Fruit fly (Drosophila melanogaster) whole organism, embryonic: ENCODE data around the gene CG10348.

ENCODE experiments used
- Ada2b ChIP-seq: fragments of 200-800 bp; sonication (Bioruptor generic); IDR thresholded peaks from 2 replicates; pipeline ENCODE4 v1.3.6; 2022; ENCODE audit warnings: missing biosample characterization, missing genetic modification characterization
- CG11695 ChIP-seq: fragments of 200-800 bp; sonication (Bioruptor generic); IDR thresholded peaks from 3 replicates; pipeline ENCODE4 v1.3.6; 2022; ENCODE audit warnings: missing biosample characterization, missing genetic modification characterization
- CG11723 ChIP-seq: fragments of 200-800 bp; sonication (Bioruptor generic); optimal IDR thresholded peaks from 2 replicates; lab custom pipeline; 2017; ENCODE audit warnings: missing biosample characterization, mild to moderate bottlenecking, missing genetic modification characterization
- CG13123 ChIP-seq: fragments of 200-800 bp; sonication (Bioruptor generic); optimal IDR thresholded peaks from 2 replicates; lab custom pipeline; 2016; ENCODE audit warnings: missing biosample characterization, missing genetic modification characterization
- CG13424 ChIP-seq: fragments of 200-800 bp; sonication (Bioruptor generic); optimal IDR thresholded peaks from 2 replicates; lab custom pipeline; 2019; ENCODE audit warnings: missing biosample characterization, mild to moderate bottlenecking, missing genetic modification characterization, moderate library complexity
- CG13624 ChIP-seq: fragments of 200-800 bp; sonication (Bioruptor generic); optimal IDR thresholded peaks from 2 replicates; lab custom pipeline; 2016; ENCODE audit warnings: missing biosample characterization, missing genetic modification characterization
- CG15073 ChIP-seq: fragments of 200-800 bp; sonication (Bioruptor generic); optimal IDR thresholded peaks from 2 replicates; lab custom pipeline; 2016; ENCODE audit warnings: missing biosample characterization, missing genetic modification characterization
- CG18262 ChIP-seq: fragments of 200-800 bp; optimal IDR thresholded peaks from 3 replicates; lab custom pipeline; 2019; ENCODE audit warnings: missing biosample characterization, mild to moderate bottlenecking, missing genetic modification characterization, moderate library complexity
- CG18599 ChIP-seq: fragments of 200-800 bp; sonication (Bioruptor generic); optimal IDR thresholded peaks from 3 replicates; lab custom pipeline; 2017; ENCODE audit warnings: missing biosample characterization, missing genetic modification characterization, mild to moderate bottlenecking, moderate library complexity, missing genetic modification reagents
- CG2120 ChIP-seq: fragments of 200-800 bp; sonication (Bioruptor generic); optimal IDR thresholded peaks from 3 replicates; lab custom pipeline; 2016; ENCODE audit warnings: missing biosample characterization, missing genetic modification characterization
- CG3065 ChIP-seq: fragments of 200-800 bp; sonication (Bioruptor generic); optimal IDR thresholded peaks from 2 replicates; lab custom pipeline; 2016; ENCODE audit warnings: missing biosample characterization, missing genetic modification characterization
- CG3281 ChIP-seq: fragments of 200-800 bp; sonication (Bioruptor generic); optimal IDR thresholded peaks from 3 replicates; lab custom pipeline; 2017; ENCODE audit warnings: missing biosample characterization, mild to moderate bottlenecking, missing genetic modification characterization
- CG7556 ChIP-seq: fragments of 200-800 bp; sonication (Bioruptor generic); optimal IDR thresholded peaks from 2 replicates; lab custom pipeline; 2017; ENCODE audit warnings: missing biosample characterization, mild to moderate bottlenecking, missing genetic modification characterization
- CG7839 ChIP-seq: fragments of 200-800 bp; sonication (Bioruptor generic); optimal IDR thresholded peaks from 3 replicates; lab custom pipeline; 2018; ENCODE audit warnings: missing biosample characterization, mild to moderate bottlenecking, missing genetic modification characterization, moderate library complexity
- CG8359 ChIP-seq: fragments of 200-800 bp; sonication (Bioruptor generic); optimal IDR thresholded peaks from 2 replicates; lab custom pipeline; 2017; ENCODE audit warnings: missing biosample characterization, mild to moderate bottlenecking, missing genetic modification characterization, borderline replicate concordance
- CG8478 ChIP-seq: fragments of >200 bp; optimal IDR thresholded peaks from 2 replicates; lab custom pipeline; 2018
- CG9932 ChIP-seq: fragments of 200-800 bp; sonication (Bioruptor generic); IDR thresholded peaks from 2 replicates; pipeline ENCODE4 v1.3.6; 2022; ENCODE audit warnings: missing biosample characterization, missing genetic modification characterization
- Dip3 ChIP-seq: fragments of 200-800 bp; sonication (Bioruptor generic); optimal IDR thresholded peaks from 3 replicates; lab custom pipeline; 2016; ENCODE audit warnings: missing biosample characterization, missing genetic modification characterization
- E2f1 ChIP-seq: fragments of 200-800 bp; sonication (Bioruptor generic); IDR thresholded peaks from 2 replicates; pipeline ENCODE4 v1.3.6; 2022; ENCODE audit warnings: missing biosample characterization, missing genetic modification characterization
- E2f2 ChIP-seq: fragments of 200-800 bp; sonication (Bioruptor generic); IDR thresholded peaks from 2 replicates; pipeline ENCODE4 v1.3.6; 2022; ENCODE audit warnings: missing biosample characterization, missing genetic modification characterization
- Ets65A ChIP-seq: fragments of 200-800 bp; sonication (Bioruptor generic); peaks from one replicate; lab custom pipeline; 2016; ENCODE audit warnings: missing biosample characterization, missing genetic modification characterization
- Fer1 ChIP-seq: fragments of 200-800 bp; sonication (Bioruptor generic); optimal IDR thresholded peaks from 2 replicates; lab custom pipeline; 2017; ENCODE audit warnings: missing biosample characterization, mild to moderate bottlenecking, missing genetic modification characterization
- HHEX ChIP-seq: fragments of 200-800 bp; sonication (Bioruptor generic); optimal IDR thresholded peaks from 3 replicates; lab custom pipeline; 2017; ENCODE audit warnings: missing biosample characterization, mild to moderate bottlenecking, missing genetic modification characterization, missing genetic modification reagents
- HLH3B ChIP-seq: fragments of 200-800 bp; sonication (Bioruptor generic); IDR thresholded peaks from 2 replicates; pipeline ENCODE4 v1.3.6; 2022; ENCODE audit warnings: missing biosample characterization, missing genetic modification characterization
- HLH54F ChIP-seq: fragments of 200-800 bp; sonication (Bioruptor generic); optimal IDR thresholded peaks from 3 replicates; lab custom pipeline; 2016; ENCODE audit warnings: missing biosample characterization, missing genetic modification characterization
- Lim3 ChIP-seq: fragments of 200-800 bp; sonication (Bioruptor generic); IDR thresholded peaks from 2 replicates; pipeline ENCODE4 v1.3.6; 2022; ENCODE audit warnings: missing biosample characterization, missing genetic modification characterization
- Meics ChIP-seq: fragments of 200-800 bp; sonication (Bioruptor generic); optimal IDR thresholded peaks from 2 replicates; lab custom pipeline; 2017; ENCODE audit warnings: missing biosample characterization, mild to moderate bottlenecking, missing genetic modification characterization
- Nf-YB ChIP-seq: fragments of 200-800 bp; sonication (Bioruptor generic); optimal IDR thresholded peaks from 3 replicates; lab custom pipeline; 2019; ENCODE audit warnings: missing biosample characterization, mild to moderate bottlenecking, missing genetic modification characterization, moderate library complexity
- Oaz ChIP-seq: fragments of 200-800 bp; sonication (Bioruptor generic); IDR thresholded peaks from 2 replicates; pipeline ENCODE4 v1.3.6; 2022; ENCODE audit warnings: missing biosample characterization, missing genetic modification characterization
- Pdp1 ChIP-seq, 2 experiments: fragments of 200-800 bp; sonication (Bioruptor generic); optimal IDR thresholded peaks; 3 replicates each; lab custom pipeline; 2016; ENCODE audit warnings: missing biosample characterization in 2 of 2, missing genetic modification characterization in 2 of 2, mild to moderate bottlenecking in 1 of 2, moderate library complexity in 1 of 2
- Ptx1 ChIP-seq: fragments of 200-800 bp; sonication (Bioruptor generic); IDR thresholded peaks from 2 replicates; pipeline ENCODE4 v1.3.6; 2022; ENCODE audit warnings: missing biosample characterization, missing genetic modification characterization
- Sox100B ChIP-seq: fragments of 200-800 bp; sonication (Bioruptor generic); optimal IDR thresholded peaks from 3 replicates; lab custom pipeline; 2018; ENCODE audit warnings: missing biosample characterization, mild to moderate bottlenecking, missing genetic modification characterization
- Taf1 ChIP-seq: fragments of 200-800 bp; sonication (Bioruptor generic); IDR thresholded peaks from 2 replicates; pipeline ENCODE4 v1.3.6; 2022; ENCODE audit warnings: missing biosample characterization, missing genetic modification characterization
- aop ChIP-seq: fragments of 200-800 bp; sonication (Bioruptor generic); IDR thresholded peaks from 2 replicates; pipeline ENCODE4 v1.3.6; 2022; ENCODE audit warnings: missing biosample characterization, missing genetic modification characterization
- cas ChIP-seq: fragments of 200-800 bp; sonication (Bioruptor generic); IDR thresholded peaks from 2 replicates; pipeline ENCODE4 v1.3.6; 2022; ENCODE audit warnings: missing biosample characterization, missing genetic modification characterization
- corto ChIP-seq: fragments of 200-800 bp; sonication (Bioruptor generic); optimal IDR thresholded peaks from 2 replicates; lab custom pipeline; 2016; ENCODE audit warnings: missing biosample characterization, mild to moderate bottlenecking, missing genetic modification characterization, moderate library complexity
- dimm ChIP-seq: fragments of 200-800 bp; sonication (Bioruptor generic); IDR thresholded peaks from 2 replicates; pipeline ENCODE4 v1.3.6; 2022; ENCODE audit warnings: missing biosample characterization, missing genetic modification characterization
- en ChIP-seq: fragments of 200-800 bp; sonication (Bioruptor generic); optimal IDR thresholded peaks from 2 replicates; lab custom pipeline; 2016; ENCODE audit warnings: missing biosample characterization, missing genetic modification characterization
- grau ChIP-seq: fragments of 200-800 bp; optimal IDR thresholded peaks from 3 replicates; lab custom pipeline; 2019; ENCODE audit warnings: missing biosample characterization, mild to moderate bottlenecking, missing genetic modification characterization, moderate library complexity
- h ChIP-seq: fragments of >200 bp; optimal IDR thresholded peaks from 2 replicates; lab custom pipeline; 2017
- hkb ChIP-seq, 2 experiments: fragments of 200-800 bp in 1 of 2; fragments of >200 bp in 1 of 2; sonication (Bioruptor generic) in 1 of 2; IDR thresholded peaks in 1 of 2; optimal IDR thresholded peaks in 1 of 2; 2 replicates each; pipeline versions ENCODE4 v1.3.6 to Lab custom; 2017 to 2022; ENCODE audit warnings: missing biosample characterization in 1 of 2, missing genetic modification characterization in 1 of 2
- ind ChIP-seq: fragments of 200-800 bp; sonication (Bioruptor generic); optimal IDR thresholded peaks from 3 replicates; lab custom pipeline; 2016; ENCODE audit warnings: missing biosample characterization, missing genetic modification characterization
- kay ChIP-seq: fragments of 200-800 bp; sonication (Bioruptor generic); optimal IDR thresholded peaks from 2 replicates; lab custom pipeline; 2016; ENCODE audit warnings: missing biosample characterization, missing genetic modification characterization
- mam ChIP-seq: fragments of 200-800 bp; sonication (Bioruptor generic); optimal IDR thresholded peaks from 3 replicates; lab custom pipeline; 2016; ENCODE audit warnings: missing biosample characterization, missing genetic modification characterization
- pan ChIP-seq, 4 experiments: fragments of >200 bp in 3 of 4; fragments of 200-800 bp in 1 of 4; sonication (Bioruptor generic) in 1 of 4; optimal IDR thresholded peaks in 3 of 4; IDR thresholded peaks in 1 of 4; 2 replicates each; pipeline versions ENCODE4 v1.3.6 to Lab custom; 2017 to 2022; ENCODE audit warnings: missing biosample characterization in 2 of 4, missing genetic modification characterization in 2 of 4, mixed read lengths in 1 of 4
- pb ChIP-seq: fragments of 200-800 bp; sonication (Bioruptor generic); optimal IDR thresholded peaks from 3 replicates; lab custom pipeline; 2016; ENCODE audit warnings: missing biosample characterization, missing genetic modification characterization
- pho ChIP-seq: fragments of 200-800 bp; sonication (Bioruptor generic); optimal IDR thresholded peaks from 2 replicates; lab custom pipeline; 2016; ENCODE audit warnings: missing biosample characterization, missing genetic modification characterization
- prd ChIP-seq, 3 experiments: fragments of >200 bp in 2 of 3; fragments of 200-800 bp in 1 of 3; sonication (Bioruptor generic) in 1 of 3; optimal IDR thresholded peaks in 2 of 3; IDR thresholded peaks in 1 of 3; 2 replicates in 2 of 3; 3 replicates in 1 of 3; pipeline versions ENCODE4 v1.3.6 to Lab custom; 2017 to 2022; ENCODE audit warnings: missing biosample characterization in 1 of 3, missing genetic modification characterization in 1 of 3
- pros ChIP-seq: fragments of 200-800 bp; sonication (Bioruptor generic); optimal IDR thresholded peaks from 3 replicates; lab custom pipeline; 2019; ENCODE audit warnings: missing biosample characterization, mild to moderate bottlenecking, missing genetic modification characterization, moderate library complexity
- sqz ChIP-seq: fragments of 200-800 bp; sonication (Bioruptor generic); optimal IDR thresholded peaks from 3 replicates; lab custom pipeline; 2018; ENCODE audit warnings: missing biosample characterization, mild to moderate bottlenecking, missing genetic modification characterization
- vfl ChIP-seq: fragments of 200-800 bp; sonication (Bioruptor generic); optimal IDR thresholded peaks from 2 replicates; lab custom pipeline; 2016; ENCODE audit warnings: missing biosample characterization, missing genetic modification characterization

The CG10348 gene

DNA sequence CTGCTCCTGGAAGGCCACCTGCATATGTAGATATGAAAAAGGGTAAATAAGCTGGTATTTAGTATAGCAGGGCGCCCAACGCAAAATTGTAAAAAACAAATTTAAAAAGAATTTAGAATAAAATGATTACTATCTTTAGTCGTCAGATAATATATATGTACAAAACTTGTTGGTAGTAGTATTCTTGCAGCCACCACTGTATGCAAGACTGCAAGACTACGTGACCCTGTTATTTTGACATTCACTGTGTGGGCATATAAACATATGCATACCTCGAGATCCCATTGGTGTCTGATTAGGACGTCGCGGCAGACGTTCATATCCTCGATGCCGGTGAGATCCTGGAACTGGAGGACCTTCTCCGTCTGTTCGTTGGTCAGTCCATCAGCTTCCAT lies 24.5 kb downstream of the CG10348 start (continued):
- TF ChIP-seq ind (GFP tag; lab: Kevin White, UChicago) (peak; percentile 33), CG18262 (tag; lab: Kevin White, UChicago) (no peak), CG11695 (GFP tag; lab: Robert Waterston, UW) (0 out of 3 replicates have a peak, but pooled peaks have one; percentile 17), Ptx1 (peak; percentile 38), HLH54F (GFP tag; lab: Kevin White, UChicago) (peak; percentile 4), mam (peak; percentile 44), pb (GFP tag; lab: Kevin White, UChicago) (no peak), CG13424 (no peak), CG9932 (peak; percentile 53), pho (GFP tag; lab: Kevin White, UChicago) (peak; percentile 37), Lim3 (GFP tag; lab: Robert Waterston, UW) (no peak), HHEX (no peak), grau (tag; lab: Kevin White, UChicago) (peak; percentile 8), HLH3B (GFP tag; lab: Robert Waterston, UW) (no peak; the same call in 1 of the 2 replicates), pan (optimal IDR thresholded peaks at IDR 0.05; lab: Kevin White, UChicago) (no peak), pan (GFP tag; optimal IDR thresholded peaks at IDR 0.05 in 1 of 2, IDR thresholded peaks at IDR 0.05 in 1 of 2) (peak in 1 of 2 experiments; percentile 41), CG7556 (no peak), Meics (GFP tag; lab: Kevin White, UChicago) (peak; percentile 17), hkb (optimal IDR thresholded peaks at IDR 0.05; lab: Kevin White, UChicago) (no peak), hkb (GFP tag; IDR thresholded peaks at IDR 0.05; lab: Robert Waterston, UW) (peak; percentile 45; the same call in 1 of the 2 replicates), cas (GFP tag; lab: Robert Waterston, UW) (0 out of 2 replicates have a peak, but pooled peaks have one; percentile 9), CG2120 (GFP tag; lab: Kevin White, UChicago) (peak; percentile 70), CG13624 (GFP tag; lab: Kevin White, UChicago) (peak; percentile 45), E2f1 (no peak), h (no peak), CG3281 (peak; percentile 30), Oaz (no peak), CG18599 (no peak), sqz (GFP tag; lab: Kevin White, UChicago) (no peak), dimm (GFP tag; lab: Robert Waterston, UW) (no peak), Taf1 (GFP tag; lab: Robert Waterston, UW) (no peak), CG11723 (no peak), kay (GFP tag; lab: Kevin White, UChicago) (no peak), CG13123 (GFP tag; lab: Kevin White, UChicago) (no peak), CG3065 (GFP tag; lab: Kevin White, UChicago) (no peak), Dip3 (GFP tag; lab: Kevin White, UChicago) (peak; percentile 4), prd (optimal IDR thresholded peaks at IDR 0.05; lab: Kevin White, UChicago) (no peak), prd (GFP tag; IDR thresholded peaks at IDR 0.05; lab: Robert Waterston, UW) (0 out of 3 replicates have a peak, but pooled peaks have one; percentile 36), Sox100B (GFP tag; lab: Kevin White, UChicago) (no peak), Ada2b (peak; percentile 34; the same call in 1 of the 2 replicates), Pdp1 (GFP tag; optimal IDR thresholded peaks at IDR 0.05; lab: Kevin White, UChicago) (peak in 1 of 2 experiments; percentile 13), en (GFP tag; lab: Kevin White, UChicago) (no peak), corto (GFP tag; lab: Kevin White, UChicago) (no peak), CG7839 (tag; lab: Kevin White, UChicago) (peak; percentile 19), Fer1 (peak; percentile 20), CG8478 (lab: Kevin White, UChicago) (no peak), CG15073 (GFP tag; lab: Kevin White, UChicago) (peak; percentile 100), CG8359 (GFP tag; lab: Kevin White, UChicago) (no peak), Nf-YB (no peak), aop (GFP tag; lab: Robert Waterston, UW) (no peak), Ets65A (GFP tag; lab: Kevin White, UChicago) (no peak), vfl (GFP tag; lab: Kevin White, UChicago) (peak; percentile 16), pros (GFP tag; lab: Kevin White, UChicago) (no peak), E2f2 (GFP tag; lab: Robert Waterston, UW) (peak; percentile 8; the same call in 1 of the 2 replicates)
